Fruit fly (Drosophila melanogaster): ENCODE data around the gene CG3769.

DNA sequence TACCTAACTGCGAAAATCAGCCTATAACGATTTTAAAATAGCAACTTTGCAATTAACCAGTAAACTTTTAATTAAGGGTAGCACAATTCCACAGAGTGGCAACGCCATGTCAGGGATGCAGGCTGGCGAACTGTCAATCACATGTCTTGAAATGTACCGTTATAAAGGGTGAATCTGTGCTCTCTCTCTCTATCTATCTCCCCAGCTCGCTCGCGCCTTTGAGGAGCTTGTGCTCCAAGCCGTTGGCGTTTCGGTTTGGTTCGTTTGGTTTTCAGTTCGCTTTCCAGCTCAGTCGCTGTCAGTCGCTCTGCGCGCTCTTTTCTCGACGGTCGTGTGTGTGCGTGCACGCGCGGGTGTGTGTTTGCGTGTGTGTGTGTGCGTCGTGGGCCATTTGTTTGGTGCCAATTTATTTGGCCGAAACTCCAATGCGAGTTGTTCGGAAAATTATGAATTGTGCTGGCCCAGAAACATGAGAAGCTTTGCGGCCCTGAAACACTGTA, 2.1 kb downstream of the CG3769 start, which contains the start of gene numb:
- TF ChIP-seq h (optimal IDR thresholded peaks at IDR 0.05) (no peak), ttk (optimal IDR thresholded peaks at IDR 0.05) (no peak), psq (optimal IDR thresholded peaks at IDR 0.05) (no peak), insv (optimal IDR thresholded peaks at IDR 0.05) (no peak)

Data from Kc167 (cell line).